Worm (Caenorhabditis elegans) whole organism, midembryonic: ENCODE results near the gene F59A1.16.

ENCODE experiments used
- cog-1 ChIP-seq: sonication (generic microtip); optimal IDR thresholded peaks from 2 replicates; lab custom pipeline; 2016; ENCODE audit warnings: missing genetic modification characterization, missing compliant biosample characterization
- flt-1 ChIP-seq: fragments of 200-800 bp; sonication (Bioruptor generic); IDR thresholded peaks from 2 replicates; pipeline ENCODE4 v1.3.6; 2022; ENCODE audit warnings: missing genetic modification characterization, missing compliant biosample characterization
- klf-2 ChIP-seq: fragments of 200-800 bp; sonication (Bioruptor generic); conservative IDR thresholded peaks from 2 replicates; pipeline ENCODE4 v1.3.6; 2022; ENCODE audit warnings: missing genetic modification reagents, missing genetic modification characterization, missing compliant biosample characterization
- med-1 ChIP-seq: sonication (generic microtip); optimal IDR thresholded peaks from 2 replicates; lab custom pipeline; 2017; ENCODE audit warnings: missing genetic modification characterization, mild to moderate bottlenecking, missing compliant biosample characterization, antibody characterized with exemption, missing genetic modification reagents; ENCODE audit not compliant: insufficient read depth
- ref-1 ChIP-seq: fragments of 200-800 bp; sonication (Bioruptor generic); conservative IDR thresholded peaks from 2 replicates; pipeline ENCODE4 v1.3.6; 2022; ENCODE audit warnings: missing genetic modification reagents, missing genetic modification characterization, missing compliant biosample characterization
- tab-1 ChIP-seq: fragments of 200-800 bp; sonication (Bioruptor generic); IDR thresholded peaks from 2 replicates; pipeline ENCODE4 v1.3.6; 2022; ENCODE audit warnings: missing genetic modification characterization, missing compliant biosample characterization
- ztf-23 ChIP-seq: fragments of 200-800 bp; sonication (Bioruptor generic); IDR thresholded peaks from 2 replicates; pipeline ENCODE4 v1.3.6; 2022; ENCODE audit warnings: missing genetic modification reagents, missing genetic modification characterization, missing compliant biosample characterization
- ztf-29 ChIP-seq: fragments of 200-800 bp; sonication (Bioruptor generic); IDR thresholded peaks from 2 replicates; pipeline ENCODE4 v1.3.6; 2022; ENCODE audit warnings: missing genetic modification reagents, missing genetic modification characterization, missing compliant biosample characterization

DNA sequence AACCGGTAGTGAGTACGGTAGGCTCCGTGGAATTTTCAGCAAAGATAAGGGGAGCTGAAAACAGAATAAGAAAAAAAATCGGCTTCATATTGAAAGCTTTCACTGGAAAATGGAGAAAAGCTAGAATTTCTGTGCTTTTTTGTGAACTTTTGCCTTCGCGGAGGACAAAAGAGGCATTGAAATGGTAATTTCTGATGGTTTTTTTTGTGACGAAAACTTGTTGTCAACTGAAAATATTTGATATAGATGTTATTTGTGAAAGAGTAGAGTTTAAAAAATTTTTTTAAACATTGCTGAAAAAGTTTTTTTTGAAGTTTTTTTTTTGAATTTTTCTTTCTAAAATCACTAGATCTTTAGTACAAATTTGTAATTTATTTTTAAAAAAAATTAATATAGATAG, 2.1 kb upstream of the F59A1.16 start, which contains the start of gene F59A1.18:
- TF ChIP-seq tab-1 (no peak), flt-1 (GFP tag; lab: Robert Waterston, UW) (no peak), ztf-29 (GFP tag; lab: Robert Waterston, UW) (no peak), klf-2 (GFP tag; lab: Robert Waterston, UW) (no peak), cog-1 (tag; lab: Kevin White, UChicago) (no peak), ref-1 (GFP tag; lab: Robert Waterston, UW) (no peak), med-1 (GFP tag; lab: Kevin White, UChicago) (no peak), ztf-23 (GFP tag; lab: Robert Waterston, UW) (no peak)
